Fruit fly (Drosophila melanogaster) whole organism, embryonic: ENCODE measurements around the gene THADA.

Experiments used
- Bdp1 ChIP-seq: fragments of 200-800 bp; sonication (Bioruptor generic); optimal IDR thresholded peaks from 3 replicates; lab custom pipeline; 2016; ENCODE audit warnings: missing biosample characterization, missing genetic modification characterization
- Blimp-1 ChIP-seq: fragments of 200-800 bp; sonication (Bioruptor generic); optimal IDR thresholded peaks from 3 replicates; lab custom pipeline; 2018; ENCODE audit warnings: missing biosample characterization, missing genetic modification characterization, mild to moderate bottlenecking, moderate library complexity, missing genetic modification reagents
- CG10979 ChIP-seq: fragments of 200-800 bp; sonication (Bioruptor generic); optimal IDR thresholded peaks from 2 replicates; lab custom pipeline; 2018; ENCODE audit warnings: missing biosample characterization, mild to moderate bottlenecking, missing genetic modification characterization, moderate library complexity
- CG11504 ChIP-seq: fragments of 200-800 bp; sonication (Bioruptor generic); optimal IDR thresholded peaks from 3 replicates; lab custom pipeline; 2019; ENCODE audit warnings: missing biosample characterization, mild to moderate bottlenecking, missing genetic modification characterization, moderate library complexity
- CG12236 ChIP-seq: fragments of 200-800 bp; sonication (Bioruptor generic); optimal IDR thresholded peaks from 2 replicates; lab custom pipeline; 2016; ENCODE audit warnings: missing biosample characterization, missing genetic modification characterization
- CG12659 ChIP-seq: fragments of 200-800 bp; sonication (Bioruptor generic); optimal IDR thresholded peaks from 3 replicates; lab custom pipeline; 2017; ENCODE audit warnings: mild to moderate bottlenecking, missing biosample characterization, missing genetic modification reagents, missing genetic modification characterization
- CG15269 ChIP-seq: fragments of 200-800 bp; sonication (Bioruptor generic); optimal IDR thresholded peaks from 2 replicates; lab custom pipeline; 2018; ENCODE audit warnings: missing biosample characterization, mild to moderate bottlenecking, missing genetic modification characterization, moderate library complexity
- CG2712 ChIP-seq: fragments of 200-800 bp; optimal IDR thresholded peaks from 3 replicates; lab custom pipeline; 2019; ENCODE audit warnings: missing biosample characterization, mild to moderate bottlenecking, missing genetic modification characterization, moderate library complexity
- CG30403 ChIP-seq: fragments of 200-800 bp; sonication (Bioruptor generic); optimal IDR thresholded peaks from 3 replicates; lab custom pipeline; 2016; ENCODE audit warnings: missing biosample characterization, missing genetic modification characterization
- CG31441 ChIP-seq: fragments of 200-800 bp; sonication (Bioruptor generic); IDR thresholded peaks from 2 replicates; pipeline ENCODE4 v1.3.6; 2022; ENCODE audit warnings: missing biosample characterization, missing genetic modification characterization
- CG34422 ChIP-seq: fragments of 200-800 bp; sonication (Bioruptor generic); IDR thresholded peaks from 3 replicates; pipeline ENCODE4 v1.3.6; 2022; ENCODE audit warnings: missing biosample characterization, missing genetic modification characterization
- CG4617 ChIP-seq: fragments of 200-800 bp; sonication (Bioruptor generic); optimal IDR thresholded peaks from 3 replicates; lab custom pipeline; 2016; ENCODE audit warnings: missing biosample characterization, missing genetic modification characterization, borderline replicate concordance
- CG6689 ChIP-seq: fragments of 200-800 bp; sonication (Bioruptor generic); IDR thresholded peaks from 2 replicates; pipeline ENCODE4 v1.3.6; 2022; ENCODE audit warnings: missing biosample characterization, missing genetic modification characterization
- CG7357 ChIP-seq: fragments of 200-800 bp; sonication (Bioruptor generic); IDR thresholded peaks from 3 replicates; pipeline ENCODE4 v1.3.6; 2022; ENCODE audit warnings: missing biosample characterization, missing genetic modification characterization
- CG8924 ChIP-seq: fragments of 200-800 bp; optimal IDR thresholded peaks from 3 replicates; lab custom pipeline; 2019; ENCODE audit warnings: missing biosample characterization, mild to moderate bottlenecking, missing genetic modification characterization, moderate library complexity
- CG9437 ChIP-seq: fragments of 200-800 bp; sonication (Bioruptor generic); optimal IDR thresholded peaks from 2 replicates; lab custom pipeline; 2018; ENCODE audit warnings: missing biosample characterization, mild to moderate bottlenecking, missing genetic modification characterization
- CoRest ChIP-seq: fragments of 200-800 bp; sonication (Bioruptor generic); optimal IDR thresholded peaks from 3 replicates; lab custom pipeline; 2018; ENCODE audit warnings: missing biosample characterization, mild to moderate bottlenecking, missing genetic modification characterization, moderate library complexity
- D ChIP-seq, 2 experiments: fragments of 200-800 bp in 1 of 2; fragments of >200 bp in 1 of 2; sonication (Bioruptor generic) in 1 of 2; optimal IDR thresholded peaks; 2 replicates in 1 of 2; 3 replicates in 1 of 2; lab custom pipeline; 2017; ENCODE audit warnings: mild to moderate bottlenecking in 1 of 2, missing biosample characterization in 1 of 2, missing genetic modification characterization in 1 of 2, missing genetic modification reagents in 1 of 2
- D19A ChIP-seq: fragments of 200-800 bp; optimal IDR thresholded peaks from 3 replicates; lab custom pipeline; 2019; ENCODE audit warnings: missing biosample characterization, mild to moderate bottlenecking, missing genetic modification characterization, moderate library complexity
- Dip2 ChIP-seq: fragments of 200-800 bp; sonication (Bioruptor generic); IDR thresholded peaks from 2 replicates; pipeline ENCODE4 v1.3.6; 2022; ENCODE audit warnings: missing biosample characterization, missing genetic modification characterization
- Ets65A ChIP-seq: fragments of 200-800 bp; sonication (Bioruptor generic); peaks from one replicate; lab custom pipeline; 2016; ENCODE audit warnings: missing biosample characterization, missing genetic modification characterization
- Hr39 ChIP-seq: fragments of >200 bp; optimal IDR thresholded peaks from 2 replicates; lab custom pipeline; 2017
- Hr78 ChIP-seq, 2 experiments: fragments of 200-800 bp in 1 of 2; fragments of >200 bp in 1 of 2; sonication (Bioruptor generic) in 1 of 2; optimal IDR thresholded peaks; 2 replicates each; lab custom pipeline; 2017 to 2019; ENCODE audit warnings: missing biosample characterization in 2 of 2, missing genetic modification characterization in 2 of 2, mild to moderate bottlenecking in 1 of 2, moderate library complexity in 1 of 2
- Med ChIP-seq: fragments of 200-800 bp; sonication (Bioruptor generic); peaks from one replicate; lab custom pipeline; 2016; ENCODE audit warnings: missing biosample characterization, missing genetic modification characterization, mild to moderate bottlenecking, inconsistent platforms, moderate library complexity
- Myb ChIP-seq: fragments of 200-800 bp; sonication (Bioruptor generic); optimal IDR thresholded peaks from 2 replicates; lab custom pipeline; 2016; ENCODE audit warnings: missing biosample characterization, missing genetic modification characterization
- Nf-YB ChIP-seq: fragments of 200-800 bp; sonication (Bioruptor generic); optimal IDR thresholded peaks from 3 replicates; lab custom pipeline; 2019; ENCODE audit warnings: missing biosample characterization, mild to moderate bottlenecking, missing genetic modification characterization, moderate library complexity
- Oli ChIP-seq: fragments of 200-800 bp; sonication (Bioruptor generic); optimal IDR thresholded peaks from 2 replicates; lab custom pipeline; 2018; ENCODE audit warnings: missing biosample characterization, mild to moderate bottlenecking, missing genetic modification characterization, moderate library complexity
- Sox100B ChIP-seq: fragments of 200-800 bp; sonication (Bioruptor generic); optimal IDR thresholded peaks from 3 replicates; lab custom pipeline; 2018; ENCODE audit warnings: missing biosample characterization, mild to moderate bottlenecking, missing genetic modification characterization
- Stat92E ChIP-seq, 3 experiments: fragments of >200 bp in 2 of 3; fragments of 200-800 bp in 1 of 3; sonication (Bioruptor generic) in 1 of 3; optimal IDR thresholded peaks; 2 replicates each; lab custom pipeline; 2017 to 2019; ENCODE audit warnings: missing biosample characterization in 3 of 3, missing genetic modification characterization in 3 of 3, mild to moderate bottlenecking in 1 of 3, moderate library complexity in 1 of 3
- YL-1 ChIP-seq: fragments of 200-800 bp; sonication (Bioruptor generic); optimal IDR thresholded peaks from 3 replicates; lab custom pipeline; 2017; ENCODE audit warnings: missing biosample characterization, mild to moderate bottlenecking, missing genetic modification characterization
- br ChIP-seq: fragments of >200 bp; optimal IDR thresholded peaks from 2 replicates; lab custom pipeline; 2017
- bsh ChIP-seq, 2 experiments: fragments of 200-800 bp; sonication (Bioruptor generic); optimal IDR thresholded peaks; 2 replicates each; lab custom pipeline; 2017 to 2018; ENCODE audit warnings: mild to moderate bottlenecking in 2 of 2, missing biosample characterization in 2 of 2, missing genetic modification characterization in 2 of 2, moderate library complexity in 1 of 2
- crp ChIP-seq, 2 experiments: fragments of 200-800 bp; sonication (Bioruptor generic); optimal IDR thresholded peaks; 2 replicates in 1 of 2; 3 replicates in 1 of 2; lab custom pipeline; 2017; ENCODE audit warnings: missing biosample characterization in 2 of 2, missing genetic modification characterization in 2 of 2, mild to moderate bottlenecking in 1 of 2, moderate library complexity in 1 of 2
- dysf ChIP-seq: fragments of 200-800 bp; sonication (Bioruptor generic); IDR thresholded peaks from 3 replicates; pipeline ENCODE4 v1.3.6; 2022; ENCODE audit warnings: missing biosample characterization, missing genetic modification characterization
- gem ChIP-seq: fragments of 200-800 bp; sonication (Bioruptor generic); optimal IDR thresholded peaks from 2 replicates; lab custom pipeline; 2019; ENCODE audit warnings: missing biosample characterization, mild to moderate bottlenecking, missing genetic modification characterization, moderate library complexity
- grau ChIP-seq: fragments of 200-800 bp; optimal IDR thresholded peaks from 3 replicates; lab custom pipeline; 2019; ENCODE audit warnings: missing biosample characterization, mild to moderate bottlenecking, missing genetic modification characterization, moderate library complexity
- kah ChIP-seq: fragments of 200-800 bp; sonication (Bioruptor generic); optimal IDR thresholded peaks from 2 replicates; lab custom pipeline; 2018; ENCODE audit warnings: missing biosample characterization, mild to moderate bottlenecking, missing genetic modification characterization
- maf-S ChIP-seq: fragments of 200-800 bp; sonication (Bioruptor generic); optimal IDR thresholded peaks from 2 replicates; lab custom pipeline; 2016; ENCODE audit warnings: missing biosample characterization, missing genetic modification characterization
- onecut ChIP-seq: fragments of 200-800 bp; sonication (Bioruptor generic); IDR thresholded peaks from 2 replicates; pipeline ENCODE4 v1.3.6; 2022; ENCODE audit warnings: missing biosample characterization, missing genetic modification characterization
- pzg ChIP-seq: fragments of 200-800 bp; sonication (Bioruptor generic); optimal IDR thresholded peaks from 3 replicates; lab custom pipeline; 2018; ENCODE audit warnings: missing biosample characterization, mild to moderate bottlenecking, missing genetic modification characterization, moderate library complexity
- row ChIP-seq: fragments of 200-800 bp; sonication (Bioruptor generic); IDR thresholded peaks from 3 replicates; pipeline ENCODE4 v1.3.6; 2022; ENCODE audit warnings: missing biosample characterization, missing genetic modification characterization
- stwl ChIP-seq: fragments of 200-800 bp; sonication (Bioruptor generic); optimal IDR thresholded peaks from 3 replicates; lab custom pipeline; 2018; ENCODE audit warnings: missing biosample characterization, mild to moderate bottlenecking, missing genetic modification characterization, moderate library complexity
- tgo ChIP-seq: fragments of 200-800 bp; sonication (Bioruptor generic); IDR thresholded peaks from 3 replicates; pipeline ENCODE4 v1.3.6; 2022; ENCODE audit warnings: missing biosample characterization, missing genetic modification characterization
- tio ChIP-seq: fragments of 200-800 bp; sonication (Bioruptor generic); optimal IDR thresholded peaks from 2 replicates; lab custom pipeline; 2017; ENCODE audit warnings: missing biosample characterization, missing genetic modification characterization, inconsistent platforms
- ttk ChIP-seq: fragments of 200-800 bp; sonication (Bioruptor generic); IDR thresholded peaks from 2 replicates; pipeline ENCODE4 v2.1.2; 2022; ENCODE audit warnings: missing biosample characterization, missing genetic modification characterization
- unc-4 ChIP-seq: fragments of 200-800 bp; sonication (Bioruptor generic); IDR thresholded peaks from 2 replicates; pipeline ENCODE4 v1.3.6; 2022; ENCODE audit warnings: missing biosample characterization, missing genetic modification characterization; ENCODE audit not compliant: partially characterized antibody
- unpg ChIP-seq: fragments of 200-800 bp; sonication (Bioruptor generic); optimal IDR thresholded peaks from 3 replicates; lab custom pipeline; 2018; ENCODE audit warnings: missing biosample characterization, mild to moderate bottlenecking, missing genetic modification characterization, moderate library complexity
- z ChIP-seq: fragments of 200-800 bp; sonication (Bioruptor generic); IDR thresholded peaks from 3 replicates; pipeline ENCODE4 v1.3.6; 2022; ENCODE audit warnings: missing biosample characterization, missing genetic modification characterization
- zfh2 ChIP-seq: fragments of 200-800 bp; sonication (Bioruptor generic); optimal IDR thresholded peaks from 2 replicates; lab custom pipeline; 2016; ENCODE audit warnings: missing biosample characterization, missing genetic modification characterization

The THADA gene

DNA sequence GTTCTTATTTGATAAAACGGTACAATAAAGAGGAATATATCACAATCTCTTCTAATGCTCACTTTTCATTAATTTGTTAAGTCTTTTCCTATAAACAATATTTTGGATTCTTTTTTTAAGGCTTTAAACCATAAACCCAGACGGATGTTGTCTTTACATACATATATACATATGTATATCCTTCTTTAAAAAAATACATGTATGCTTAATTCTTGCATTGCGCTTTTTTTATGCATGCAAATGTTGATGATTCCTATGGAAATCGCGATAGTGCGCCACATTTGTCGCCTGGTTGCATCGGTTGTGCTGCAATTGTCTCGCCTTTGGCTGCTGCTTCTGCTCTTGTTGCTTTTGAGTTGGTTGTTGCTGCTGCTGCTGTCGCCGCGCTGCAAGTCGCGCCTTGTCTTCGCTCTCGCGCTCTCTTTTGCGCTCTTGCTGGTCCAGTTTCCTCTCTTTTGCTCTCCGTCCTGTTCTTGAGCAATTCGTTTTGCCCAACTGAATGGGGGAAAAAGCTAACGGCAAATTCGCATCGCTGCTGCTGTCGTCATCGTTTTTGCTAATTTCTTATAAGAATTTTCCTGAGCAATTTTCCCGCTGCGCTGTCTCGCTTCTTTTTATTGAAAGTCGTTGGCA lies 11.6 kb upstream of the THADA start (continued):
- peak; percentile 56 for TF ChIP-seq CG11504 (tag; lab: Kevin White, UChicago)
- no peak for TF ChIP-seq unc-4 (GFP tag; lab: Robert Waterston, UW)
- no peak for TF ChIP-seq tgo (GFP tag; lab: Robert Waterston, UW)
- TF ChIP-seq CoRest (tag; lab: Kevin White, UChicago): peak; percentile 40
- TF ChIP-seq pzg: no peak
- TF ChIP-seq maf-S (GFP tag; lab: Kevin White, UChicago): no peak
- peak; percentile 16 for TF ChIP-seq Nf-YB
- peak; percentile 63 for TF ChIP-seq gem (tag; lab: Kevin White, UChicago)
- TF ChIP-seq YL-1 (GFP tag; lab: Kevin White, UChicago): no peak
- no peak for TF ChIP-seq CG4617 (GFP tag; lab: Kevin White, UChicago)
- TF ChIP-seq Stat92E (GFP tag; optimal IDR thresholded peaks at IDR 0.05; lab: Kevin White, UChicago): no peak
- TF ChIP-seq Hr39 (lab: Kevin White, UChicago): no peak
- TF ChIP-seq D19A (tag; lab: Kevin White, UChicago): peak; percentile 26
- peak; percentile 40 for TF ChIP-seq Blimp-1 (GFP tag; lab: Kevin White, UChicago)
- TF ChIP-seq grau (tag; lab: Kevin White, UChicago): peak; percentile 30
- peak; percentile 54 for TF ChIP-seq Sox100B (GFP tag; lab: Kevin White, UChicago)
- TF ChIP-seq crp (GFP tag; optimal IDR thresholded peaks at IDR 0.05; lab: Kevin White, UChicago): no peak
- TF ChIP-seq CG9437 (GFP tag; lab: Kevin White, UChicago): peak; percentile 45
- TF ChIP-seq Dip2 (GFP tag; lab: Robert Waterston, UW): no peak
- peak; percentile 53 for TF ChIP-seq CG31441 (GFP tag; lab: Robert Waterston, UW)
- no peak for TF ChIP-seq Bdp1 (GFP tag; lab: Kevin White, UChicago)
- peak; percentile 57 for TF ChIP-seq Oli (tag; lab: Kevin White, UChicago)
- TF ChIP-seq CG12236: no peak
- TF ChIP-seq CG10979 (tag; lab: Kevin White, UChicago): peak; percentile 53
- no peak for TF ChIP-seq D (optimal IDR thresholded peaks at IDR 0.05; lab: Kevin White, UChicago)
- TF ChIP-seq D (GFP tag; optimal IDR thresholded peaks at IDR 0.05; lab: Kevin White, UChicago): peak; percentile 23
- TF ChIP-seq dysf (GFP tag; lab: Robert Waterston, UW): no peak
- peak; percentile 21 for TF ChIP-seq CG8924 (tag; lab: Kevin White, UChicago)
- peak; percentile 38 for TF ChIP-seq CG30403 (GFP tag; lab: Kevin White, UChicago)
- no peak for TF ChIP-seq onecut (GFP tag; lab: Robert Waterston, UW)
- peak; percentile 15 for TF ChIP-seq CG12659
- TF ChIP-seq Med (GFP tag; lab: Kevin White, UChicago): peak; percentile 42
- TF ChIP-seq zfh2 (GFP tag; lab: Kevin White, UChicago): no peak
- TF ChIP-seq CG6689 (GFP tag; lab: Robert Waterston, UW): 0 out of 2 replicates have a peak, but pooled peaks have one; percentile 10
- no peak for TF ChIP-seq kah (GFP tag; lab: Kevin White, UChicago)
- no peak for TF ChIP-seq Ets65A (GFP tag; lab: Kevin White, UChicago)
- peak; percentile 15 for TF ChIP-seq unpg (GFP tag; lab: Kevin White, UChicago)
- peak; percentile 41 to 71 for TF ChIP-seq bsh (GFP tag; optimal IDR thresholded peaks at IDR 0.05; lab: Kevin White, UChicago)
- peak; percentile 16; the same call in 1 of the 3 replicates for TF ChIP-seq CG7357 (GFP tag; lab: Robert Waterston, UW)
- TF ChIP-seq ttk (GFP tag; lab: Robert Waterston, UW): no peak
- TF ChIP-seq stwl: no peak
- peak; percentile 37 for TF ChIP-seq CG2712 (tag; lab: Kevin White, UChicago)
- TF ChIP-seq Hr78 (GFP tag; optimal IDR thresholded peaks at IDR 0.05; lab: Kevin White, UChicago): no peak
- peak; percentile 30 for TF ChIP-seq tio (GFP tag; lab: Kevin White, UChicago)
- TF ChIP-seq z: no peak
- no peak for TF ChIP-seq Myb
- TF ChIP-seq CG34422 (GFP tag; lab: Robert Waterston, UW): no peak
- TF ChIP-seq br (lab: Kevin White, UChicago): no peak
- TF ChIP-seq CG15269 (tag; lab: Kevin White, UChicago): no peak
- peak; percentile 49 for TF ChIP-seq row (GFP tag; lab: Robert Waterston, UW)
